Fruit fly (Drosophila melanogaster) whole organism, embryonic: ENCODE data around the gene SdhC.

Source experiments
- Awh ChIP-seq: fragments of 200-800 bp; sonication (Bioruptor generic); IDR thresholded peaks from 2 replicates; pipeline ENCODE4, ENCODE4 v1.3.6; 2022; ENCODE audit warnings: missing biosample characterization, missing genetic modification characterization
- CG10462 ChIP-seq: fragments of 200-800 bp; sonication (Bioruptor generic); optimal IDR thresholded peaks from 2 replicates; lab custom pipeline; 2016; ENCODE audit warnings: missing biosample characterization, missing genetic modification characterization
- CG11560 ChIP-seq: fragments of 200-800 bp; sonication (Bioruptor generic); IDR thresholded peaks from 3 replicates; pipeline ENCODE4 v1.3.6; 2022; ENCODE audit warnings: missing biosample characterization, missing genetic modification characterization
- CG12071 ChIP-seq: fragments of 200-800 bp; sonication (Bioruptor generic); optimal IDR thresholded peaks from 3 replicates; lab custom pipeline; 2018; ENCODE audit warnings: missing biosample characterization, mild to moderate bottlenecking, missing genetic modification characterization
- CG12104 ChIP-seq: fragments of 200-800 bp; sonication (Bioruptor generic); optimal IDR thresholded peaks from 3 replicates; lab custom pipeline; 2016; ENCODE audit warnings: missing biosample characterization, missing genetic modification characterization
- CG12236 ChIP-seq: fragments of 200-800 bp; sonication (Bioruptor generic); optimal IDR thresholded peaks from 2 replicates; lab custom pipeline; 2016; ENCODE audit warnings: missing biosample characterization, missing genetic modification characterization
- CG13296 ChIP-seq: fragments of 200-800 bp; sonication (Bioruptor generic); optimal IDR thresholded peaks from 3 replicates; lab custom pipeline; 2018; ENCODE audit warnings: missing biosample characterization, mild to moderate bottlenecking, missing genetic modification characterization
- CG14441 ChIP-seq: fragments of 200-800 bp; sonication (Bioruptor generic); IDR thresholded peaks from 2 replicates; pipeline ENCODE4 v1.3.6; 2022; ENCODE audit warnings: missing biosample characterization, missing genetic modification characterization
- CG14965 ChIP-seq: fragments of 200-800 bp; sonication (Bioruptor generic); optimal IDR thresholded peaks from 2 replicates; lab custom pipeline; 2016; ENCODE audit warnings: missing biosample characterization, missing genetic modification characterization, borderline replicate concordance
- CG15601 ChIP-seq: fragments of 200-800 bp; sonication (Bioruptor generic); optimal IDR thresholded peaks from 3 replicates; lab custom pipeline; 2019; ENCODE audit warnings: missing biosample characterization, mild to moderate bottlenecking, missing genetic modification characterization, moderate library complexity
- CG16779 ChIP-seq: fragments of 200-800 bp; sonication (Bioruptor generic); IDR thresholded peaks from 2 replicates; pipeline ENCODE4 v1.3.6; 2022; ENCODE audit warnings: missing biosample characterization, missing genetic modification characterization
- CG17359 ChIP-seq: fragments of 200-800 bp; sonication (Bioruptor generic); optimal IDR thresholded peaks from 3 replicates; lab custom pipeline; 2018; ENCODE audit warnings: missing biosample characterization, mild to moderate bottlenecking, missing genetic modification characterization, moderate library complexity
- CG3065 ChIP-seq: fragments of 200-800 bp; sonication (Bioruptor generic); optimal IDR thresholded peaks from 2 replicates; lab custom pipeline; 2016; ENCODE audit warnings: missing biosample characterization, missing genetic modification characterization
- CG31388 ChIP-seq: fragments of 200-800 bp; sonication (Bioruptor generic); optimal IDR thresholded peaks from 2 replicates; lab custom pipeline; 2016; ENCODE audit warnings: missing biosample characterization, missing genetic modification characterization
- CG34422 ChIP-seq: fragments of 200-800 bp; sonication (Bioruptor generic); IDR thresholded peaks from 3 replicates; pipeline ENCODE4 v1.3.6; 2022; ENCODE audit warnings: missing biosample characterization, missing genetic modification characterization
- CG3995 ChIP-seq: fragments of 200-800 bp; sonication (Bioruptor generic); optimal IDR thresholded peaks from 3 replicates; lab custom pipeline; 2016; ENCODE audit warnings: missing biosample characterization, missing genetic modification characterization
- CG7928 ChIP-seq: fragments of 200-800 bp; sonication (Bioruptor generic); optimal IDR thresholded peaks from 2 replicates; lab custom pipeline; 2017; ENCODE audit warnings: missing biosample characterization, mild to moderate bottlenecking, missing genetic modification characterization
- CG8478 ChIP-seq: fragments of >200 bp; optimal IDR thresholded peaks from 2 replicates; lab custom pipeline; 2018
- CHES-1-like ChIP-seq: fragments of 200-800 bp; sonication (Bioruptor generic); optimal IDR thresholded peaks from 2 replicates; lab custom pipeline; 2016; ENCODE audit warnings: missing biosample characterization, missing genetic modification characterization
- Dip3 ChIP-seq: fragments of 200-800 bp; sonication (Bioruptor generic); optimal IDR thresholded peaks from 3 replicates; lab custom pipeline; 2016; ENCODE audit warnings: missing biosample characterization, missing genetic modification characterization
- Doc3 ChIP-seq: fragments of 200-800 bp; sonication (Bioruptor generic); IDR thresholded peaks from 3 replicates; pipeline ENCODE4 v1.3.6; 2022; ENCODE audit warnings: missing biosample characterization, missing genetic modification characterization; ENCODE audit not compliant: partially characterized antibody
- E2f2 ChIP-seq: fragments of 200-800 bp; sonication (Bioruptor generic); IDR thresholded peaks from 2 replicates; pipeline ENCODE4 v1.3.6; 2022; ENCODE audit warnings: missing biosample characterization, missing genetic modification characterization
- HmgZ ChIP-seq: fragments of 200-800 bp; sonication (Bioruptor generic); optimal IDR thresholded peaks from 2 replicates; lab custom pipeline; 2018; ENCODE audit warnings: missing biosample characterization, mild to moderate bottlenecking, missing genetic modification characterization
- Hr3 ChIP-seq: fragments of 200-800 bp; sonication (Bioruptor generic); optimal IDR thresholded peaks from 3 replicates; lab custom pipeline; 2016; ENCODE audit warnings: missing biosample characterization, missing genetic modification characterization
- MBD-R2 ChIP-seq: fragments of 200-800 bp; sonication (Bioruptor generic); IDR thresholded peaks from 2 replicates; pipeline ENCODE4 v1.3.6; 2022; ENCODE audit warnings: missing biosample characterization, missing genetic modification characterization
- MESR4 ChIP-seq: fragments of 200-800 bp; sonication (Bioruptor generic); optimal IDR thresholded peaks from 2 replicates; lab custom pipeline; 2018; ENCODE audit warnings: missing biosample characterization, mild to moderate bottlenecking, missing genetic modification characterization, moderate library complexity
- Nf-YB ChIP-seq: fragments of 200-800 bp; sonication (Bioruptor generic); optimal IDR thresholded peaks from 3 replicates; lab custom pipeline; 2019; ENCODE audit warnings: missing biosample characterization, mild to moderate bottlenecking, missing genetic modification characterization, moderate library complexity
- Pdp1 ChIP-seq, 2 experiments: fragments of 200-800 bp; sonication (Bioruptor generic); optimal IDR thresholded peaks; 3 replicates each; lab custom pipeline; 2016; ENCODE audit warnings: missing biosample characterization in 2 of 2, missing genetic modification characterization in 2 of 2, mild to moderate bottlenecking in 1 of 2, moderate library complexity in 1 of 2
- Ravus ChIP-seq: fragments of 200-800 bp; sonication (Bioruptor generic); IDR thresholded peaks from 2 replicates; pipeline ENCODE4 v1.3.6; 2022; ENCODE audit warnings: missing biosample characterization, missing genetic modification characterization
- Rx ChIP-seq: fragments of 200-800 bp; sonication (Bioruptor generic); IDR thresholded peaks from 2 replicates; pipeline ENCODE4 v1.3.6; 2022; ENCODE audit warnings: missing biosample characterization, missing genetic modification characterization
- Sox100B ChIP-seq: fragments of 200-800 bp; sonication (Bioruptor generic); optimal IDR thresholded peaks from 3 replicates; lab custom pipeline; 2018; ENCODE audit warnings: missing biosample characterization, mild to moderate bottlenecking, missing genetic modification characterization
- Spps ChIP-seq: fragments of 200-800 bp; sonication (Bioruptor generic); optimal IDR thresholded peaks from 2 replicates; lab custom pipeline; 2018; ENCODE audit warnings: missing biosample characterization, mild to moderate bottlenecking, missing genetic modification characterization
- Ssrp ChIP-seq: fragments of 200-800 bp; sonication (Bioruptor generic); optimal IDR thresholded peaks from 2 replicates; lab custom pipeline; 2018; ENCODE audit warnings: missing biosample characterization, mild to moderate bottlenecking, missing genetic modification characterization, moderate library complexity
- btn ChIP-seq: fragments of 200-800 bp; sonication (Bioruptor generic); optimal IDR thresholded peaks from 2 replicates; lab custom pipeline; 2016; ENCODE audit warnings: missing biosample characterization, missing genetic modification characterization
- croc ChIP-seq: fragments of 200-800 bp; sonication (Bioruptor generic); conservative IDR thresholded peaks from 3 replicates; pipeline ENCODE4 v1.3.6; 2022; ENCODE audit warnings: missing biosample characterization, missing genetic modification characterization
- ems ChIP-seq: fragments of 200-800 bp; sonication (Bioruptor generic); optimal IDR thresholded peaks from 3 replicates; lab custom pipeline; 2016; ENCODE audit warnings: missing biosample characterization, missing genetic modification characterization
- fd102C ChIP-seq: fragments of 200-800 bp; sonication (Bioruptor generic); optimal IDR thresholded peaks from 2 replicates; lab custom pipeline; 2018; ENCODE audit warnings: missing biosample characterization, mild to moderate bottlenecking, missing genetic modification characterization, moderate library complexity
- gt ChIP-seq: fragments of 200-800 bp; sonication (Bioruptor generic); IDR thresholded peaks from 2 replicates; pipeline ENCODE4 v1.3.6; 2022; ENCODE audit warnings: missing biosample characterization, missing genetic modification characterization
- h ChIP-seq: fragments of >200 bp; optimal IDR thresholded peaks from 2 replicates; lab custom pipeline; 2017
- hbn ChIP-seq: fragments of 200-800 bp; sonication (Bioruptor generic); IDR thresholded peaks from 2 replicates; pipeline ENCODE4 v1.3.6; 2022; ENCODE audit warnings: missing biosample characterization, missing genetic modification characterization; ENCODE audit not compliant: partially characterized antibody
- ind ChIP-seq: fragments of 200-800 bp; sonication (Bioruptor generic); optimal IDR thresholded peaks from 3 replicates; lab custom pipeline; 2016; ENCODE audit warnings: missing biosample characterization, missing genetic modification characterization
- kay ChIP-seq: fragments of 200-800 bp; sonication (Bioruptor generic); optimal IDR thresholded peaks from 2 replicates; lab custom pipeline; 2016; ENCODE audit warnings: missing biosample characterization, missing genetic modification characterization
- mam ChIP-seq: fragments of 200-800 bp; sonication (Bioruptor generic); optimal IDR thresholded peaks from 3 replicates; lab custom pipeline; 2016; ENCODE audit warnings: missing biosample characterization, missing genetic modification characterization
- prd ChIP-seq, 3 experiments: fragments of >200 bp in 2 of 3; fragments of 200-800 bp in 1 of 3; sonication (Bioruptor generic) in 1 of 3; optimal IDR thresholded peaks in 2 of 3; IDR thresholded peaks in 1 of 3; 2 replicates in 2 of 3; 3 replicates in 1 of 3; pipeline versions ENCODE4 v1.3.6 to Lab custom; 2017 to 2022; ENCODE audit warnings: missing biosample characterization in 1 of 3, missing genetic modification characterization in 1 of 3
- pum ChIP-seq: fragments of 200-800 bp; sonication (Bioruptor generic); optimal IDR thresholded peaks from 2 replicates; lab custom pipeline; 2016; ENCODE audit warnings: missing biosample characterization, missing genetic modification characterization
- pzg ChIP-seq: fragments of 200-800 bp; sonication (Bioruptor generic); optimal IDR thresholded peaks from 3 replicates; lab custom pipeline; 2018; ENCODE audit warnings: missing biosample characterization, mild to moderate bottlenecking, missing genetic modification characterization, moderate library complexity
- ranshi ChIP-seq: fragments of 200-800 bp; sonication (Bioruptor generic); IDR thresholded peaks from 2 replicates; pipeline ENCODE4 v1.3.6; 2022; ENCODE audit warnings: missing biosample characterization, missing genetic modification characterization
- sim ChIP-seq: fragments of 200-800 bp; sonication (Bioruptor generic); IDR thresholded peaks from 2 replicates; pipeline ENCODE4 v1.3.6; 2022; ENCODE audit warnings: missing biosample characterization, missing genetic modification characterization
- sob ChIP-seq: fragments of 200-800 bp; sonication (Bioruptor generic); IDR thresholded peaks from 2 replicates; pipeline ENCODE4 v1.3.6; 2022; ENCODE audit warnings: missing biosample characterization, missing genetic modification characterization
- sqz ChIP-seq: fragments of 200-800 bp; sonication (Bioruptor generic); optimal IDR thresholded peaks from 3 replicates; lab custom pipeline; 2018; ENCODE audit warnings: missing biosample characterization, mild to moderate bottlenecking, missing genetic modification characterization
- trem ChIP-seq: fragments of 200-800 bp; optimal IDR thresholded peaks from 3 replicates; lab custom pipeline; 2019; ENCODE audit warnings: missing biosample characterization, mild to moderate bottlenecking, missing genetic modification characterization, moderate library complexity
- unc-4 ChIP-seq: fragments of 200-800 bp; sonication (Bioruptor generic); IDR thresholded peaks from 2 replicates; pipeline ENCODE4 v1.3.6; 2022; ENCODE audit warnings: missing biosample characterization, missing genetic modification characterization; ENCODE audit not compliant: partially characterized antibody

The SdhC gene

DNA sequence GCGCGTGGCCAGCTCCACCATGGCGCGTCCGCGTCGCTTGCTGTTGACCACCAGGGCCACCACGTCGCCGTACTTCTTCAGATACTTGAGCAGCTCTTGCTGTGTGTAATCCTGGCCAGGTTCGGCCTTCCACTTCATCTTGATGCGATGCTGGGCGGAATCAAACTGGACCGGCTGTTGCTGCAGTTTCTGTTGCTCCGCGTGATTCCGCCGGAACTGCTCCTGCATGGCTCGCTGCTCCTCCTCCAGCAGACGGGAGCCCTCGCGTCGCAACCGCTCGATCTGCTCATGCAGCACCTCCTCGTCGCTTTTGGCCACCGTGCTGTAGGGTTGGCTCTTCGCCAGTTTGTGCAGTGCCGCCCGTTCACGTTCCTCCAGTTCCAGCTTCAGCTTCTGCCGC lies 21.4 kb upstream of the SdhC start:
- TF ChIP-seq Spps (tag; lab: Kevin White, UChicago) (no peak), kay (GFP tag; lab: Kevin White, UChicago) (no peak), CG7928 (GFP tag; lab: Kevin White, UChicago) (no peak), CG11560 (tag; lab: Robert Waterston, UW) (0 out of 3 replicates have a peak, but pooled peaks have one; percentile 38), h (lab: Kevin White, UChicago) (peak; percentile 16), CG14441 (no peak), Ssrp (no peak), unc-4 (GFP tag; lab: Robert Waterston, UW) (no peak), Awh (GFP tag; lab: Robert Waterston, UW) (no peak), ind (GFP tag; lab: Kevin White, UChicago) (no peak), pum (GFP tag; lab: Kevin White, UChicago) (no peak), Ravus (no peak), prd (optimal IDR thresholded peaks at IDR 0.05; lab: Kevin White, UChicago) (no peak), prd (GFP tag; IDR thresholded peaks at IDR 0.05; lab: Robert Waterston, UW) (0 out of 3 replicates have a peak, but pooled peaks have one; percentile 30), CHES-1-like (GFP tag; lab: Kevin White, UChicago) (no peak), CG10462 (GFP tag; lab: Kevin White, UChicago) (no peak), croc (GFP tag; lab: Robert Waterston, UW) (no peak), btn (GFP tag; lab: Kevin White, UChicago) (no peak), sim (GFP tag; lab: Robert Waterston, UW) (no peak), CG34422 (GFP tag; lab: Robert Waterston, UW) (peak; percentile 16; the same call in 1 of the 3 replicates), Hr3 (GFP tag; lab: Kevin White, UChicago) (no peak), Rx (GFP tag; lab: Robert Waterston, UW) (no peak), CG8478 (lab: Kevin White, UChicago) (peak; percentile 68), CG12071 (GFP tag; lab: Kevin White, UChicago) (no peak), Nf-YB (GFP tag; lab: Kevin White, UChicago) (no peak), sqz (GFP tag; lab: Kevin White, UChicago) (no peak), CG14965 (GFP tag; lab: Kevin White, UChicago) (no peak), ems (GFP tag; lab: Kevin White, UChicago) (no peak), CG31388 (GFP tag; lab: Kevin White, UChicago) (no peak), gt (GFP tag; lab: Robert Waterston, UW) (no peak), fd102C (no peak), Doc3 (GFP tag; lab: Robert Waterston, UW) (no peak), CG12236 (GFP tag; lab: Kevin White, UChicago) (no peak), CG12104 (GFP tag; lab: Kevin White, UChicago) (no peak), CG3065 (no peak)

DNA sequence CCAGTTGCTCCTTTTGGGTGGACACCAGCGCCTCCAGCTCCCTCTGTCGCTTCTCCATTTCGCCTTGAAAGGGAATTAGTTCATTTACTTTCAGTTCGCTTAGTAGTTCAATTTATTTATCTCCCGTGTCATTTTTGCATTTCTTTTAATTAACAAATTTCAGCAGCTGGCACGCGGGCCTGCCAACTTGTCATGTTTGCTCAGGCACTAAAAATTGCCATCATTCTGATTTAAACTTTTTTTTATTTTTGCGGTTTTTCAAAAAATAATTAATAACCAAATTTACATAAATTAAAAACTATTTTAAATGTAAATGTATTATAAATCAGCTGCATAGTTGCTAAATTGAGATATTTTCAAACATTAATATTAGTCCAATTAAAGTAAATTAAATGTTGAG lies 20.7 kb upstream of the SdhC start, which contains the start of gene GCC88:
Gene GCC88, minus strand, starts transcription at position 209 of the 400 bp plus-strand sequence.
- TF ChIP-seq CG15601 (no peak), sob (no peak), E2f2 (GFP tag; lab: Robert Waterston, UW) (peak; percentile 39; the same call in 1 of the 2 replicates), CG16779 (GFP tag; lab: Robert Waterston, UW) (no peak), MESR4 (GFP tag; lab: Kevin White, UChicago) (peak; percentile 45), CG17359 (tag; lab: Kevin White, UChicago) (peak; percentile 91), trem (tag; lab: Kevin White, UChicago) (peak; percentile 98), CG34422 (GFP tag; lab: Robert Waterston, UW) (0 out of 3 replicates have a peak, but pooled peaks have one; percentile 1), hbn (GFP tag; lab: Robert Waterston, UW) (no peak), mam (GFP tag; lab: Kevin White, UChicago) (no peak), Pdp1 (GFP tag; optimal IDR thresholded peaks at IDR 0.05; lab: Kevin White, UChicago) (no peak), HmgZ (tag; lab: Kevin White, UChicago) (no peak), MBD-R2 (GFP tag; lab: Robert Waterston, UW) (peak; percentile 78), ranshi (no peak), CG13296 (GFP tag; lab: Kevin White, UChicago) (no peak), pzg (GFP tag; lab: Kevin White, UChicago) (peak; percentile 27), CG3995 (no peak), Dip3 (GFP tag; lab: Kevin White, UChicago) (no peak), Sox100B (GFP tag; lab: Kevin White, UChicago) (no peak)
